Worm (Caenorhabditis elegans) whole organism, L4 larva: ENCODE results near the gene hlh-27.

ENCODE experiments used
- Y105C5A.15 ChIP-seq: fragments of 200-800 bp; sonication (Bioruptor generic); IDR thresholded peaks from 2 replicates; pipeline ENCODE4 v1.3.6; 2022; ENCODE audit warnings: missing genetic modification characterization, missing compliant biosample characterization
- aly-2 ChIP-seq: sonication (generic microtip); optimal IDR thresholded peaks from 2 replicates; lab custom pipeline; 2018; ENCODE audit warnings: missing biosample characterization, missing genetic modification characterization
- arid-1 ChIP-seq: fragments of 200-800 bp; sonication (Bioruptor generic); conservative IDR thresholded peaks from 2 replicates; pipeline ENCODE4 v1.3.6; 2022; ENCODE audit warnings: missing genetic modification reagents, missing genetic modification characterization, missing compliant biosample characterization
- ceh-20 ChIP-seq: fragments of 200-800 bp; sonication (Bioruptor generic); IDR thresholded peaks from 2 replicates; pipeline ENCODE4 v1.3.6; 2022; ENCODE audit warnings: missing genetic modification reagents, missing genetic modification characterization, missing compliant biosample characterization
- cey-2 ChIP-seq: sonication (generic microtip); optimal IDR thresholded peaks from 3 replicates; lab custom pipeline; 2017; ENCODE audit warnings: missing genetic modification characterization, mild to moderate bottlenecking, missing compliant biosample characterization, antibody characterized with exemption, borderline replicate concordance; ENCODE audit not compliant: insufficient read depth
- egl-27 ChIP-seq: sonication (generic microtip); optimal IDR thresholded peaks from 3 replicates; lab custom pipeline; 2017; ENCODE audit warnings: missing biosample characterization, missing genetic modification reagents, missing genetic modification characterization
- hlh-11 ChIP-seq: fragments of 200-800 bp; sonication (Bioruptor generic); optimal IDR thresholded peaks from 2 replicates; lab custom pipeline; 2018; ENCODE audit warnings: mild to moderate bottlenecking, missing genetic modification characterization, missing compliant biosample characterization
- hlh-30 ChIP-seq: sonication (generic microtip); optimal IDR thresholded peaks from 2 replicates; lab custom pipeline; 2017; ENCODE audit warnings: antibody characterized with exemption, mild to moderate bottlenecking, missing genetic modification characterization, missing compliant biosample characterization; ENCODE audit not compliant: insufficient read depth
- hmg-1.1 ChIP-seq: fragments of 200-800 bp; sonication (Bioruptor generic); IDR thresholded peaks from 2 replicates; pipeline ENCODE4 v1.3.6; 2022; ENCODE audit warnings: missing genetic modification reagents, missing genetic modification characterization, missing compliant biosample characterization
- lin-1 ChIP-seq: fragments of 200-800 bp; sonication (Bioruptor generic); IDR thresholded peaks from 2 replicates; pipeline ENCODE4 v1.3.6; 2022; ENCODE audit warnings: missing genetic modification reagents, missing genetic modification characterization, missing compliant biosample characterization
- mep-1 ChIP-seq: fragments of 150-350 bp; sonication (generic microtip); optimal IDR thresholded peaks from 3 replicates; lab custom pipeline; 2014; ENCODE audit warnings: missing biosample characterization, missing genetic modification characterization
- nhr-10 ChIP-seq: fragments of 150-350 bp; optimal IDR thresholded peaks from 2 replicates; lab custom pipeline; 2014; ENCODE audit warnings: missing biosample characterization, missing genetic modification characterization
- nhr-25 ChIP-seq: sonication (generic microtip); optimal IDR thresholded peaks from 2 replicates; lab custom pipeline; 2017; ENCODE audit warnings: missing genetic modification characterization, mild to moderate bottlenecking, missing compliant biosample characterization, antibody characterized with exemption, moderate library complexity, borderline replicate concordance; ENCODE audit not compliant: insufficient read depth
- nhr-28 ChIP-seq: fragments of 150-350 bp; optimal IDR thresholded peaks from 2 replicates; lab custom pipeline; 2014; ENCODE audit warnings: missing biosample characterization, missing genetic modification characterization
- pha-4 ChIP-seq, 2 experiments: fragments of 150-350 bp in 1 of 2; fragments of 200-800 bp in 1 of 2; sonication (Bioruptor generic) in 1 of 2; IDR thresholded peaks in 1 of 2; optimal IDR thresholded peaks in 1 of 2; 2 replicates each; pipeline versions ENCODE4 v1.3.6 to Lab custom; 2014 to 2022; ENCODE audit warnings: missing genetic modification characterization in 2 of 2, missing genetic modification reagents in 2 of 2, missing biosample characterization in 1 of 2, missing compliant biosample characterization in 1 of 2
- saeg-2 ChIP-seq: fragments of 200-800 bp; sonication (Bioruptor generic); IDR thresholded peaks from 2 replicates; pipeline ENCODE4 v1.3.6; 2022; ENCODE audit warnings: missing genetic modification reagents, missing genetic modification characterization, missing compliant biosample characterization
- sdz-12 ChIP-seq: fragments of 200-800 bp; sonication (Bioruptor generic); optimal IDR thresholded peaks from 2 replicates; lab custom pipeline; 2018; ENCODE audit warnings: mild to moderate bottlenecking, missing genetic modification characterization, missing compliant biosample characterization
- snpc-1.2 ChIP-seq: fragments of 200-800 bp; sonication (Bioruptor generic); IDR thresholded peaks from 2 replicates; pipeline ENCODE4 v1.3.6; 2022; ENCODE audit warnings: missing genetic modification reagents, missing genetic modification characterization, missing compliant biosample characterization
- snpc-4 ChIP-seq: fragments of 150-350 bp; optimal IDR thresholded peaks from 2 replicates; lab custom pipeline; 2014; ENCODE audit warnings: missing biosample characterization, missing genetic modification characterization
- spr-3 ChIP-seq: fragments of 200-800 bp; sonication (Bioruptor generic); optimal IDR thresholded peaks from 2 replicates; lab custom pipeline; 2018; ENCODE audit warnings: mild to moderate bottlenecking, missing genetic modification characterization, missing compliant biosample characterization
- unc-130 ChIP-seq: sonication (generic microtip); optimal IDR thresholded peaks from 2 replicates; lab custom pipeline; 2016; ENCODE audit warnings: missing genetic modification reagents, missing genetic modification characterization, missing compliant biosample characterization
- zag-1 ChIP-seq: fragments of 150-350 bp; optimal IDR thresholded peaks from 2 replicates; lab custom pipeline; 2014; ENCODE audit warnings: missing biosample characterization, missing genetic modification characterization
- zip-2 ChIP-seq: fragments of 150-350 bp; optimal IDR thresholded peaks from 2 replicates; lab custom pipeline; 2014; ENCODE audit warnings: missing biosample characterization, missing genetic modification characterization
- ztf-11 ChIP-seq: fragments of 150-350 bp; optimal IDR thresholded peaks from 2 replicates; lab custom pipeline; 2014; ENCODE audit warnings: missing biosample characterization, missing genetic modification characterization

hlh-27 gene

ce11 chrII:5496375-5496774, 43.6 kb downstream of the hlh-27 start, which contains the start of gene F12A10.1:
Gene F12A10.1, plus strand, starts transcription at chrII:5496540.
- TF ChIP-seq hlh-11 (tag; lab: Kevin White, UChicago) = peak; percentile 30
- no peak for TF ChIP-seq unc-130 (GFP tag; lab: Kevin White, UChicago)
- no peak for TF ChIP-seq aly-2 (tag; lab: Kevin White, UChicago)
- no peak for TF ChIP-seq ztf-11 (tag; lab: Kevin White, UChicago)
- no peak for TF ChIP-seq hmg-1.1
- TF ChIP-seq nhr-28 (tag; lab: Kevin White, UChicago) = peak; percentile 77
- TF ChIP-seq spr-3 (GFP tag; lab: Kevin White, UChicago) = no peak

- TF ChIP-seq cey-2 (tag; lab: Kevin White, UChicago) (no peak), saeg-2 (GFP tag; lab: Robert Waterston, UW) (no peak), snpc-4 (tag; lab: Kevin White, UChicago) (no peak), zip-2 (tag; lab: Kevin White, UChicago) (no peak), Y105C5A.15 (GFP tag; lab: Robert Waterston, UW) (no peak), ceh-20 (GFP tag; lab: Robert Waterston, UW) (no peak), snpc-1.2 (GFP tag; lab: Robert Waterston, UW) (no peak), spr-3 (GFP tag; lab: Kevin White, UChicago) (no peak), hlh-30 (tag; lab: Kevin White, UChicago) (no peak), sdz-12 (GFP tag; lab: Kevin White, UChicago) (no peak), ztf-11 (tag; lab: Kevin White, UChicago) (no peak), nhr-25 (tag; lab: Kevin White, UChicago) (no peak), lin-1 (GFP tag; lab: Robert Waterston, UW) (no peak), zag-1 (tag; lab: Kevin White, UChicago) (no peak), egl-27 (tag; lab: Kevin White, UChicago) (no peak), arid-1 (GFP tag; lab: Robert Waterston, UW) (no peak), pha-4 (GFP tag; IDR thresholded peaks at IDR 0.05; lab: Robert Waterston, UW) (no peak), pha-4 (tag; optimal IDR thresholded peaks at IDR 0.05; lab: Kevin White, UChicago) (no peak), mep-1 (tag; lab: Kevin White, UChicago) (no peak), nhr-10 (tag; lab: Kevin White, UChicago) (no peak)
- TF ChIP-seq, all 104 proteins: peak for 0
Measured at ce11 chrII:5494405-5494804, 45.6 kb downstream of the hlh-27 start, which contains the start of gene F12A10.6. Gene F12A10.6, minus strand, starts transcription at chrII:5494505.
